Fruit fly (Drosophila melanogaster) whole organism, embryonic: Measurements from ENCODE around the gene Acn.
A peak's percentile ranks its signal among the peaks of the same experiment; 100 is the strongest.

Experiments
- Abd-B ChIP-seq: fragments of 200-800 bp; sonication (Bioruptor generic); optimal IDR thresholded peaks from 2 replicates; lab custom pipeline; 2018; ENCODE audit warnings: missing biosample characterization, mild to moderate bottlenecking, missing genetic modification characterization, moderate library complexity
- CG10654 ChIP-seq: fragments of 200-800 bp; sonication (Bioruptor generic); optimal IDR thresholded peaks from 2 replicates; lab custom pipeline; 2016; ENCODE audit warnings: missing biosample characterization, missing genetic modification characterization
- CG11696 ChIP-seq: fragments of 200-800 bp; sonication (Bioruptor generic); IDR thresholded peaks from 2 replicates; pipeline ENCODE4 v1.3.6; 2022; ENCODE audit warnings: missing biosample characterization, missing genetic modification characterization
- CG12744 ChIP-seq: fragments of 200-800 bp; sonication (Bioruptor generic); optimal IDR thresholded peaks from 2 replicates; lab custom pipeline; 2016; ENCODE audit warnings: missing biosample characterization, missing genetic modification characterization
- CG12769 ChIP-seq: fragments of 200-800 bp; sonication (Bioruptor generic); optimal IDR thresholded peaks from 2 replicates; lab custom pipeline; 2019; ENCODE audit warnings: missing biosample characterization, mild to moderate bottlenecking, missing genetic modification characterization, moderate library complexity
- CG14965 ChIP-seq: fragments of 200-800 bp; sonication (Bioruptor generic); optimal IDR thresholded peaks from 2 replicates; lab custom pipeline; 2016; ENCODE audit warnings: missing biosample characterization, missing genetic modification characterization, borderline replicate concordance
- CG31224 ChIP-seq: fragments of 200-800 bp; sonication (Bioruptor generic); IDR thresholded peaks from 2 replicates; pipeline ENCODE4 v1.3.6; 2022; ENCODE audit warnings: missing biosample characterization, missing genetic modification characterization
- CG3163 ChIP-seq: fragments of 200-800 bp; sonication (Bioruptor generic); optimal IDR thresholded peaks from 3 replicates; lab custom pipeline; 2016; ENCODE audit warnings: missing biosample characterization, missing genetic modification characterization
- CG32532 ChIP-seq: fragments of 200-800 bp; sonication (Bioruptor generic); IDR thresholded peaks from 2 replicates; pipeline ENCODE4 v1.3.6; 2022; ENCODE audit warnings: missing biosample characterization, missing genetic modification characterization
- CG3281 ChIP-seq: fragments of 200-800 bp; sonication (Bioruptor generic); optimal IDR thresholded peaks from 3 replicates; lab custom pipeline; 2017; ENCODE audit warnings: missing biosample characterization, mild to moderate bottlenecking, missing genetic modification characterization
- CG4820 ChIP-seq: fragments of 200-800 bp; sonication (Bioruptor generic); optimal IDR thresholded peaks from 3 replicates; lab custom pipeline; 2016; ENCODE audit warnings: missing biosample characterization, missing genetic modification characterization
- CG5180 ChIP-seq: fragments of 200-800 bp; sonication (Bioruptor generic); optimal IDR thresholded peaks from 3 replicates; lab custom pipeline; 2017; ENCODE audit warnings: missing biosample characterization, missing genetic modification characterization, mild to moderate bottlenecking, moderate library complexity, missing genetic modification reagents
- CG5953 ChIP-seq: fragments of 200-800 bp; sonication (Bioruptor generic); IDR thresholded peaks from 2 replicates; pipeline ENCODE4 v1.3.6; 2022; ENCODE audit warnings: missing biosample characterization, missing genetic modification characterization
- CG6272 ChIP-seq: fragments of 200-800 bp; sonication (Bioruptor generic); IDR thresholded peaks from 2 replicates; pipeline ENCODE4 v1.3.6; 2022; ENCODE audit warnings: missing biosample characterization, missing genetic modification characterization
- CG6854 ChIP-seq: fragments of 200-800 bp; sonication (Bioruptor generic); optimal IDR thresholded peaks from 3 replicates; lab custom pipeline; 2017; ENCODE audit warnings: missing biosample characterization, mild to moderate bottlenecking, missing genetic modification characterization
- CG7556 ChIP-seq: fragments of 200-800 bp; sonication (Bioruptor generic); optimal IDR thresholded peaks from 2 replicates; lab custom pipeline; 2017; ENCODE audit warnings: missing biosample characterization, mild to moderate bottlenecking, missing genetic modification characterization
- CG7963 ChIP-seq: fragments of 200-800 bp; sonication (Bioruptor generic); IDR thresholded peaks from 3 replicates; pipeline ENCODE4 v1.3.6; 2022; ENCODE audit warnings: missing biosample characterization, missing genetic modification characterization; ENCODE audit not compliant: partially characterized antibody
- CG8478 ChIP-seq: fragments of >200 bp; optimal IDR thresholded peaks from 2 replicates; lab custom pipeline; 2018
- CG9609 ChIP-seq: fragments of 200-800 bp; sonication (Bioruptor generic); optimal IDR thresholded peaks from 3 replicates; lab custom pipeline; 2016; ENCODE audit warnings: missing biosample characterization, missing genetic modification characterization
- Camta ChIP-seq: fragments of 200-800 bp; sonication (Bioruptor generic); optimal IDR thresholded peaks from 2 replicates; lab custom pipeline; 2016; ENCODE audit warnings: missing biosample characterization, missing genetic modification characterization
- Dad ChIP-seq: fragments of 200-800 bp; sonication (Bioruptor generic); optimal IDR thresholded peaks from 3 replicates; lab custom pipeline; 2016; ENCODE audit warnings: missing biosample characterization, missing genetic modification characterization
- Dbx ChIP-seq: fragments of 200-800 bp; sonication (Bioruptor generic); IDR thresholded peaks from 3 replicates; pipeline ENCODE4 v1.3.6; 2022; ENCODE audit warnings: missing biosample characterization, missing genetic modification characterization
- Dip3 ChIP-seq: fragments of 200-800 bp; sonication (Bioruptor generic); optimal IDR thresholded peaks from 3 replicates; lab custom pipeline; 2016; ENCODE audit warnings: missing biosample characterization, missing genetic modification characterization
- Doc3 ChIP-seq: fragments of 200-800 bp; sonication (Bioruptor generic); IDR thresholded peaks from 3 replicates; pipeline ENCODE4 v1.3.6; 2022; ENCODE audit warnings: missing biosample characterization, missing genetic modification characterization; ENCODE audit not compliant: partially characterized antibody
- Drgx ChIP-seq: fragments of 200-800 bp; sonication (Bioruptor generic); IDR thresholded peaks from 2 replicates; pipeline ENCODE4 v1.3.6; 2022; ENCODE audit warnings: missing biosample characterization, missing genetic modification characterization
- ERR ChIP-seq: fragments of 200-800 bp; sonication (Bioruptor generic); optimal IDR thresholded peaks from 2 replicates; lab custom pipeline; 2016; ENCODE audit warnings: missing biosample characterization, missing genetic modification characterization
- Elba2 ChIP-seq: fragments of 200-800 bp; sonication (Bioruptor generic); optimal IDR thresholded peaks from 3 replicates; lab custom pipeline; 2016; ENCODE audit warnings: missing biosample characterization, missing genetic modification characterization
- Ets97D ChIP-seq: fragments of 200-800 bp; sonication (Bioruptor generic); optimal IDR thresholded peaks from 3 replicates; lab custom pipeline; 2016; ENCODE audit warnings: missing biosample characterization, missing genetic modification characterization
- HLH4C ChIP-seq: fragments of 200-800 bp; sonication (Bioruptor generic); IDR thresholded peaks from 3 replicates; pipeline ENCODE4 v1.3.6; 2022; ENCODE audit warnings: missing biosample characterization, missing genetic modification characterization; ENCODE audit not compliant: partially characterized antibody
- Hr39 ChIP-seq: fragments of >200 bp; optimal IDR thresholded peaks from 2 replicates; lab custom pipeline; 2017
- Lhr ChIP-seq: fragments of 200-800 bp; sonication (Bioruptor generic); optimal IDR thresholded peaks from 3 replicates; lab custom pipeline; 2017; ENCODE audit warnings: mild to moderate bottlenecking, missing biosample characterization, missing genetic modification reagents, missing genetic modification characterization
- Nf-YB ChIP-seq: fragments of 200-800 bp; sonication (Bioruptor generic); optimal IDR thresholded peaks from 3 replicates; lab custom pipeline; 2019; ENCODE audit warnings: missing biosample characterization, mild to moderate bottlenecking, missing genetic modification characterization, moderate library complexity
- PHDP ChIP-seq: fragments of 200-800 bp; sonication (Bioruptor generic); optimal IDR thresholded peaks from 3 replicates; lab custom pipeline; 2018; ENCODE audit warnings: missing biosample characterization, mild to moderate bottlenecking, missing genetic modification characterization, moderate library complexity
- Pdp1 ChIP-seq, 2 experiments: fragments of 200-800 bp; sonication (Bioruptor generic); optimal IDR thresholded peaks; 3 replicates each; lab custom pipeline; 2016; ENCODE audit warnings: missing biosample characterization in 2 of 2, missing genetic modification characterization in 2 of 2, mild to moderate bottlenecking in 1 of 2, moderate library complexity in 1 of 2
- Sin3A ChIP-seq: fragments of >200 bp; optimal IDR thresholded peaks from 2 replicates; lab custom pipeline; 2018
- ash1 ChIP-seq: fragments of 200-800 bp; sonication (Bioruptor generic); optimal IDR thresholded peaks from 2 replicates; lab custom pipeline; 2018; ENCODE audit warnings: missing biosample characterization, mild to moderate bottlenecking, missing genetic modification characterization
- bigmax ChIP-seq: fragments of 200-800 bp; sonication (Bioruptor generic); optimal IDR thresholded peaks from 2 replicates; lab custom pipeline; 2018; ENCODE audit warnings: missing biosample characterization, mild to moderate bottlenecking, missing genetic modification characterization
- caup ChIP-seq: fragments of 200-800 bp; sonication (Bioruptor generic); optimal IDR thresholded peaks from 3 replicates; lab custom pipeline; 2017; ENCODE audit warnings: missing biosample characterization, mild to moderate bottlenecking, missing genetic modification characterization, moderate library complexity; ENCODE audit not compliant: severe bottlenecking
- croc ChIP-seq: fragments of 200-800 bp; sonication (Bioruptor generic); conservative IDR thresholded peaks from 3 replicates; pipeline ENCODE4 v1.3.6; 2022; ENCODE audit warnings: missing biosample characterization, missing genetic modification characterization
- cwo ChIP-seq: fragments of 200-800 bp; sonication (Bioruptor generic); optimal IDR thresholded peaks from 3 replicates; lab custom pipeline; 2017; ENCODE audit warnings: missing biosample characterization, missing genetic modification characterization, mild to moderate bottlenecking, moderate library complexity, missing genetic modification reagents
- da ChIP-seq: fragments of 200-800 bp; sonication (Bioruptor generic); optimal IDR thresholded peaks from 2 replicates; lab custom pipeline; 2016; ENCODE audit warnings: missing biosample characterization, missing genetic modification characterization
- emc ChIP-seq: fragments of 200-800 bp; sonication (Bioruptor generic); optimal IDR thresholded peaks from 2 replicates; lab custom pipeline; 2016; ENCODE audit warnings: missing biosample characterization, missing genetic modification characterization
- fd96Cb ChIP-seq: fragments of 200-800 bp; sonication (Bioruptor generic); optimal IDR thresholded peaks from 2 replicates; lab custom pipeline; 2018; ENCODE audit warnings: missing biosample characterization, mild to moderate bottlenecking, missing genetic modification characterization, moderate library complexity
- gcm2 ChIP-seq: fragments of 200-800 bp; sonication (Bioruptor generic); optimal IDR thresholded peaks from 2 replicates; lab custom pipeline; 2016; ENCODE audit warnings: missing biosample characterization, missing genetic modification characterization
- h ChIP-seq: fragments of >200 bp; optimal IDR thresholded peaks from 2 replicates; lab custom pipeline; 2017
- inv ChIP-seq: fragments of 200-800 bp; sonication (Bioruptor generic); IDR thresholded peaks from 2 replicates; pipeline ENCODE4 v1.3.6; 2022; ENCODE audit warnings: missing biosample characterization, missing genetic modification characterization; ENCODE audit not compliant: partially characterized antibody
- kah ChIP-seq: fragments of 200-800 bp; sonication (Bioruptor generic); optimal IDR thresholded peaks from 2 replicates; lab custom pipeline; 2018; ENCODE audit warnings: missing biosample characterization, mild to moderate bottlenecking, missing genetic modification characterization
- mam ChIP-seq: fragments of 200-800 bp; sonication (Bioruptor generic); optimal IDR thresholded peaks from 3 replicates; lab custom pipeline; 2016; ENCODE audit warnings: missing biosample characterization, missing genetic modification characterization
- oc ChIP-seq: fragments of 200-800 bp; sonication (Bioruptor generic); optimal IDR thresholded peaks from 2 replicates; lab custom pipeline; 2018; ENCODE audit warnings: missing biosample characterization, mild to moderate bottlenecking, missing genetic modification characterization, moderate library complexity
- sens-2 ChIP-seq: fragments of 200-800 bp; sonication (Bioruptor generic); IDR thresholded peaks from 2 replicates; pipeline ENCODE4 v1.3.6; 2022; ENCODE audit warnings: missing biosample characterization, missing genetic modification characterization
- zen ChIP-seq: fragments of 200-800 bp; sonication (Bioruptor generic); optimal IDR thresholded peaks from 3 replicates; lab custom pipeline; 2018; ENCODE audit warnings: missing biosample characterization, mild to moderate bottlenecking, missing genetic modification characterization, moderate library complexity

Gene Acn

DNA sequence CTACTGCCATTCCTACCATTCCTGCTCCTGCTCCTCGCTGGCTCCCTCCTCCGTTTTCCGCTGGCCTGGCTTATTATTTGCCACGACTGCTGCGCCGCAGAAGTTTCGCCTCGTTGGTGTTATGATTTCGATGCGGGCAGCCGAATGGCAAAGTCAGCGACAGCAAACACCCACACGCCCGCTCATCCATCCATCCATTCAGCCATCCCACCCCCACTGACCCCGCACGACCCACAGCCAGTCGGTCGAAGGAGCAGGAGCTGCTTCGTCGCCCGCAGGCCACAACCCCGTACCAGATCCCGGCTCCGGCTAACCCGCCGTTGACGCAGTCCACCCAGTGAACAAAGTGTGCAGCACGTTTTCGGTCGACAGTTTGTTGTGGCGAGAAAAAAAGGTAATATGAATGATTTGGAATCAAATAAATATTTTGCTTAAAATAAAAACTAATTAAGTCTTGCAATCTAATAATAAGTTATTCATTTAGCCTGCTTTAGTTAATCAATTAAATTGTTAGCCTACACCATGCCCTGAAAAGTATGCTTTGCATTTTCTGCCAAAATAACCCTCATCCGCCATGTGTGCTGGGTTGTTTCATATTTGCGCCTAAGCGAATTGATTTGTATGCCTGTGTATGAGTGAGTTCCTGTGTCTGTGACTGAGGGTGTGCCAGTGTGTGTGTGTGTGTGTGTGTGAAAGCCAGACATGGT is 18.5 kb upstream of the Acn start (continued):
- TF ChIP-seq Dip3 (GFP tag; lab: Kevin White, UChicago) (peak; percentile 0), CG14965 (GFP tag; lab: Kevin White, UChicago) (no peak), Sin3A (no peak), CG7963 (no peak), h (no peak), CG4820 (GFP tag; lab: Kevin White, UChicago) (no peak), CG10654 (GFP tag; lab: Kevin White, UChicago) (no peak), CG31224 (no peak), croc (GFP tag; lab: Robert Waterston, UW) (peak; percentile 20; the same call in 2 of the 3 replicates), da (GFP tag; lab: Kevin White, UChicago) (no peak), oc (tag; lab: Kevin White, UChicago) (no peak), gcm2 (GFP tag; lab: Kevin White, UChicago) (no peak), ash1 (GFP tag; lab: Kevin White, UChicago) (peak; percentile 2), Ets97D (GFP tag; lab: Kevin White, UChicago) (no peak), CG7556 (GFP tag; lab: Kevin White, UChicago) (peak; percentile 88), Hr39 (no peak), PHDP (tag; lab: Kevin White, UChicago) (peak; percentile 66), cwo (GFP tag; lab: Kevin White, UChicago) (peak; percentile 68), Elba2 (GFP tag; lab: Kevin White, UChicago) (no peak), CG32532 (no peak; the same call in 1 of the 2 replicates), sens-2 (no peak), CG5953 (GFP tag; lab: Robert Waterston, UW) (no peak), Doc3 (GFP tag; lab: Robert Waterston, UW) (no peak), HLH4C (GFP tag; lab: Robert Waterston, UW) (no peak), kah (GFP tag; lab: Kevin White, UChicago) (peak; percentile 28), CG12769 (peak; percentile 81), CG3163 (no peak), emc (GFP tag; lab: Kevin White, UChicago) (no peak), Pdp1 (GFP tag; optimal IDR thresholded peaks at IDR 0.05; lab: Kevin White, UChicago) (peak in 1 of 2 experiments; percentile 8), CG6854 (peak; percentile 63), Camta (GFP tag; lab: Kevin White, UChicago) (no peak), ERR (GFP tag; lab: Kevin White, UChicago) (no peak), CG5180 (GFP tag; lab: Kevin White, UChicago) (peak; percentile 56), fd96Cb (tag; lab: Kevin White, UChicago) (peak; percentile 27), Dad (GFP tag; lab: Kevin White, UChicago) (no peak), Nf-YB (peak; percentile 14), caup (peak; percentile 61), CG8478 (lab: Kevin White, UChicago) (no peak), CG6272 (no peak), Drgx (GFP tag; lab: Robert Waterston, UW) (peak; percentile 26; the same call in 1 of the 2 replicates), CG12744 (GFP tag; lab: Kevin White, UChicago) (peak; percentile 31), bigmax (GFP tag; lab: Kevin White, UChicago) (no peak), Abd-B (GFP tag; lab: Kevin White, UChicago) (no peak), Lhr (GFP tag; lab: Kevin White, UChicago) (no peak), CG9609 (GFP tag; lab: Kevin White, UChicago) (no peak), CG3281 (GFP tag; lab: Kevin White, UChicago) (peak; percentile 75), inv (GFP tag; lab: Robert Waterston, UW) (no peak), CG11696 (GFP tag; lab: Robert Waterston, UW) (peak; percentile 23; the same call in 1 of the 2 replicates), Dbx (GFP tag; lab: Robert Waterston, UW) (no peak), zen (no peak), mam (GFP tag; lab: Kevin White, UChicago) (peak; percentile 50)
